Fruit fly (Drosophila melanogaster) S2 (cell line): ENCODE measurements around the gene Ilp8.
A peak's percentile ranks its signal among the peaks of the same experiment; 100 is the strongest.

Experiments used
- CG8478 ChIP-seq: fragments of >200 bp; optimal IDR thresholded peaks from 2 replicates; lab custom pipeline; 2018
- CTCF ChIP-seq, 2 experiments: fragments of >200 bp; optimal IDR thresholded peaks; 2 replicates each; lab custom pipeline; 2018

Gene Ilp8

DNA sequence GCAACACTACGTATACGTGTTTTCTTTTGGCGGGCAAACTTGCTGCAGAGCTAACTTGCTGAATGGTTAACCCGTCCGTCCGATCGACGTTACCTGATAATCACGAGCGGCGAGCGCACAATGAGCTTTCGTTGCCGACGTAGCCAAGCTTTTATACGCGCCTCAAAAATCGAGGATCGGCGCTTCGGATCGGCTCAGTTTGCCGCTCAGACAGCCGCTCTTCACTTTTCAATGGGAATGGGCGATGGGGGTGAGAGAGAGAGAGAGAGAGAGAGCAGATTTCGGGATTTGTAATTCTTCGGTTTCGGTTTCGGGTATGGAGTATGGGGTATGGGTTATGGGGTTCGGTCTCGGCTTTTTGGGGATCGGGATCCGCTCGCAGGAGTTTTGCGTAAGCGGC, at the start of gene Ilp8:
Gene Ilp8, minus strand, starts transcription at position 110 of the 400 bp plus-strand sequence.
- TF ChIP-seq CG8478 (lab: Kevin White, UChicago) (no peak), CTCF (optimal IDR thresholded peaks at IDR 0.05; lab: Kevin White, UChicago) (no peak)

- TF ChIP-seq CTCF (optimal IDR thresholded peaks at IDR 0.05; lab: Kevin White, UChicago) (no peak), CG8478 (lab: Kevin White, UChicago) (no peak)
Measured at dm6 chr3L:17077273-17077672, 45.4 kb upstream of the Ilp8 start.

dm6 chr3L:17055467-17055877, 23.6 kb upstream of the Ilp8 start, which contains the start of gene CG7724:
CG7724 (plus strand) TSS chr3L:17055613.
- no peak for TF ChIP-seq CTCF (optimal IDR thresholded peaks at IDR 0.05; lab: Kevin White, UChicago)
- TF ChIP-seq CG8478 (lab: Kevin White, UChicago) = no peak

dm6 chr3L:17053932-17054331, 22.1 kb upstream of the Ilp8 start:
- TF ChIP-seq CG8478 (lab: Kevin White, UChicago) = no peak

DNA sequence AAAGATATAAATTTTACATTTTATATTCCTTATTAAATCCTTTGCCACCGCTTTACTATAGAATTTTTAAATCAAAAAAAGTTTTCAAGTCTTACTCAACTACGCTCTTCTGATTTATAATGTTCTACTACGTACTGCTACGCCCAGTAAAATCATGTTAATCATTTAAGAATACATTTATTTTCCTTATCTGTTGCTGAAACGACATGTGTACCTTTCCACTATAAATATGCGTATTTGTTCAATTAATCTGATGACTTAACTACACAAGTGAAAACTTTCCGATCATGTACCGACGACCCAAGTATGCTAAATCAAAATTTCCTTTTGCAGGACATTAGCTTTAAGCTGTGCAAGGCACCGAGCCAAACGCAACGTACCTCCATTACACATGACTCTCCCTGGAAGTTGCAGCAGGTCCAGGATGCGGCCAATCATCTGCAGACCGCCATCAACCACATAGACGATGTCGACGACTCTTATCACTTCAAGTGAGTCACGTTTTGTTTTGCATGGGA, 20.6 kb upstream of the Ilp8 start:
- TF ChIP-seq CG8478 (lab: Kevin White, UChicago) (no peak), CTCF (optimal IDR thresholded peaks at IDR 0.05; lab: Kevin White, UChicago) (no peak)

dm6 chr3L:17051472-17051871, 19.6 kb upstream of the Ilp8 start:
- no peak for TF ChIP-seq CG8478 (lab: Kevin White, UChicago)
- TF ChIP-seq CTCF (optimal IDR thresholded peaks at IDR 0.05; lab: Kevin White, UChicago) = no peak

DNA sequence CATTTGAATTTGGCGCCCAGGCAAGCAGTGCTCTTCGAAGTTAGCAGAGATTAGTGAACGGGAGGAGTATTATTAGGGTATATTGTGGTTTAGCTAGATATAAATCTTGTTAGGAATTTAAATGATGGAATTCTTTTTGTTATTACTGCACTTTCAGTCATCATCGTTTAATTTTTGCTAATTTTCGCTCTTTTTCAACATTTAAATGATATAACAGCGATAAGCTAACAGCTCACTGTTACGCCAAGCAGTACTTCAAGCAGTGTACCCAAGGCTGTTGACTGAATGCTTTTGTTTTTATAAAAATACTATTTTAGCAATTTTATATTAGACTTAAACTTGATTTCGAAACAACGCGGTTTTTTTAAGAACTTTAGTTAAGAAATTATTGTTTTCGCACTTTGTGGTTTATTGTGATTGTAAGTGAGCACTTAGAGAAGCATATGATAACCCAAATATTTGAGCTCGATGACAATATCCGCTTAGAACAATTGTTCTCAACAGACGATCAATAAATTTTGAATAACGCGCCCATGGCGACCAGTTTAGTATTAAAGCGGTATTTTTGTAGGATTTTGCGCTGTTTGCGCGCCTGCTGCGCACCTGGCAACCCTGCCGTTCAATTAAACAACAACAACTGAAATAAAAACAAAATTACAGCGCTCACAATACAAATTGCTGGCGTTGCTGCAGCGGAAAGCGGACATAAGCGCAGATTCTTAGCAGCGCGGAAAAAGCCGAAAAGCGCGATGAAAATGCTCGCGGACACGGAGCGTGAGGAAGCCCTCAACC, 19.0 kb upstream of the Ilp8 start:
- TF ChIP-seq CG8478 (lab: Kevin White, UChicago) = no peak
- no peak for TF ChIP-seq CTCF (optimal IDR thresholded peaks at IDR 0.05; lab: Kevin White, UChicago)

DNA sequence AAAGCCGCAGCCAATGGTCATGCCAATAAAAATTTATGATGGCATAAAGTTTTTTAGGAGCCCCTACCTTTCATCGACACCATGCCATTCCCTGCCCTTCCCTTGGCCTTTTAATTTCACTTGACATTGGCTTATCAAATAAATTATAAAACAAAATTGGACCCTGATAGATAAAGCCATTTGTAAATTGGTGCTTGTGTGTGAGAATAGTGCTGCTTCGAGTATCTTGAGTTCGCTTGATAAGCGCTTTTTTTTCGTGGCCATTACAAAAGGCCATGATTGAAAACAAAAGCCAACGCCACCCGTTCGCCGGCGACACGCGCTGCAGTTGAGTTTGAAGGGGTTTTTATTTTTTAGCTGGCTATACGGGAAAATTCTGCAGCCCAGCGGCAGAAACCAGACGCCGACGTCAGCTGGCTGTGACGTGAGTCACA, 18.0 kb upstream of the Ilp8 start:
- no peak for TF ChIP-seq CG8478 (lab: Kevin White, UChicago)
- TF ChIP-seq CTCF (optimal IDR thresholded peaks at IDR 0.05; lab: Kevin White, UChicago) = no peak

DNA sequence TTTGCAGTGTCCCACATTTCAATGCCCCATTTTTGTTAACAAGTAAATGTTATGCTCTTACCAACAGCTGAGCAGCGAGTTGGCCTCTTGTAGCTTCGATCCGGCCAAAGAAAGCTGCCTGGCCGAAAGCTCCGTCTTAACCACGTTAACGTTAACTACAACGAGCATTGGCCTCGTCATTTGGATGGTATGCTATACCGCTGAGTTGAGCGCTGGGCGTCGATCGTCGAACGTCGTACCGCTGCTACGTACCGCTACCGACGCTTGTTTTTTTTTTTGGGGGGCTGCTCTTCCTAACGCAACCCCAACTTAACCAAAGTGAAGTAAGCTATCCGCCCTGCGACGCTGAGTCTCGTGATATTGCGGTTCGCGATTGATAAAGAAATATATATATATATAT, 17.4 kb upstream of the Ilp8 start, which contains the start of gene rogdi:
Gene rogdi, plus strand, starts transcription at position 199 of the 400 bp plus-strand sequence.
- no peak for TF ChIP-seq CG8478 (lab: Kevin White, UChicago)

DNA sequence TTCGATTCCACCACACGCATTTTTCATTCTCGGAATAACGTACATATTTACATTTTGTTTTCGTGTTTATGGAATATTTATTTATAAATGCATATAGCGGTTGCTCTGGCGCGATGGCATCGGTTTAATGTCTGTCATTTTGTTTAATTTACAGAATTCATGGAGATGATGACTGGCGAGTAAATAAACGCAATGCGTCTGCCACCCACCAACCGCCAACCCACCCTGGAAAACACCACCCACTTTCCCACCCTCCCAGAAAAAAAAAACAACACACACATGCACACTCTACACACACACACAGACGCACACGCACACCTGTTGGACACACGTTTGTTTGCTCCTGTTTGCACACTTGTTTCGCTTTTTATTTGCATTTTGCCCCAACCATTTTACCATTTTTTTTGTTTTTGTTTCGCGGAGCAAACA, 15.9 kb upstream of the Ilp8 start:
- TF ChIP-seq CG8478 (lab: Kevin White, UChicago) = no peak
- TF ChIP-seq CTCF (optimal IDR thresholded peaks at IDR 0.05; lab: Kevin White, UChicago) = no peak

- TF ChIP-seq CTCF (optimal IDR thresholded peaks at IDR 0.05; lab: Kevin White, UChicago) (no peak), CG8478 (lab: Kevin White, UChicago) (no peak)
Measured at dm6 chr3L:17045431-17046238, 13.8 kb upstream of the Ilp8 start, which contains the start of gene TpnC73F. TpnC73F (plus strand) TSS chr3L:17046063.

DNA sequence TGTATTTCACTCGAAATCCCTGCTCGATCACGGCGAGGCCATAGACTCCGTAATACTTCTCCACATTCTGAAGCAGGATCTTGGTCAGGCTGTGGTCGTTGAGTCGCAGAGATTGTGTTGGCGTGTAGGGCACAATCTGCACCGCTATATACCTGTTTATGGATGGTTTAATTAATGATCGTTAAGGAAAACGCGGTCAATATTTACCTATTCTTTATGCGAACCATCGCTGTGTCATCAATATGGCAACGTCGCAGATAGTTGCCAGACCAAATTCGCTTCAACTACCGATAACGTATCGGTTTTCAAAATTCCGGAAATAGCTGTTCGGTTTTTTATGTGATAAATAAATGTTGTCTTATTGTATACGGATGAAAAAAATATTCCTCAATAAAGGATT, 12.9 kb upstream of the Ilp8 start, which contains the start of gene Pop5:
Gene Pop5, minus strand, starts transcription at position 240 of the 400 bp plus-strand sequence.
- TF ChIP-seq CTCF (optimal IDR thresholded peaks at IDR 0.05; lab: Kevin White, UChicago) (no peak), CG8478 (lab: Kevin White, UChicago) (no peak)

dm6 chr3L:17042297-17042921, 10.5 kb upstream of the Ilp8 start, which contains the start of the genes scaf6 and Papst2:
scaf6 (minus strand) TSS chr3L:17042574.
Papst2 (plus strand) TSS chr3L:17042797.
- TF ChIP-seq CG8478 (lab: Kevin White, UChicago) (no peak), CTCF (optimal IDR thresholded peaks at IDR 0.05; lab: Kevin White, UChicago) (peak; percentile 1 to 14)

dm6 chr3L:17035492-17035891, 3.6 kb upstream of the Ilp8 start, which contains the start of gene beg:
beg (plus strand) TSS chr3L:17035668.
- TF ChIP-seq CG8478 (lab: Kevin White, UChicago) (no peak), CTCF (optimal IDR thresholded peaks at IDR 0.05; lab: Kevin White, UChicago) (no peak)
